Worm (Caenorhabditis elegans) whole organism, L4 larva: Measurements from ENCODE around the gene F59B1.2.
A peak's percentile ranks its signal among the peaks of the same experiment; 100 is the strongest.
"Not testable (repeated sequence)": the region's sequence is repeated elsewhere in the genome, so short reads cannot be mapped to it uniquely, and the experiment has no call there.

Experiments used
- D1046.2 ChIP-seq: fragments of 200-800 bp; sonication (Bioruptor generic); IDR thresholded peaks from 2 replicates; pipeline ENCODE4 v1.3.6; 2022; ENCODE audit warnings: missing genetic modification characterization, missing compliant biosample characterization
- F44E2.7 ChIP-seq: fragments of 200-800 bp; sonication (Bioruptor generic); IDR thresholded peaks from 2 replicates; pipeline ENCODE4 v2.1.2; 2022; ENCODE audit warnings: missing genetic modification characterization, missing compliant biosample characterization
- Y105C5A.15 ChIP-seq: fragments of 200-800 bp; sonication (Bioruptor generic); IDR thresholded peaks from 2 replicates; pipeline ENCODE4 v1.3.6; 2022; ENCODE audit warnings: missing genetic modification characterization, missing compliant biosample characterization
- Y48G9A.11 ChIP-seq: fragments of 200-800 bp; sonication (Bioruptor generic); IDR thresholded peaks from 2 replicates; pipeline ENCODE4 v1.3.6; 2022; ENCODE audit warnings: missing genetic modification reagents, missing genetic modification characterization, missing compliant biosample characterization
- Y5F2A.4 ChIP-seq: fragments of 200-800 bp; sonication (Bioruptor generic); optimal IDR thresholded peaks from 2 replicates; lab custom pipeline; 2018; ENCODE audit warnings: mild to moderate bottlenecking, missing genetic modification characterization, missing compliant biosample characterization
- Y75B8A.6 ChIP-seq: fragments of 200-800 bp; sonication (Bioruptor generic); IDR thresholded peaks from 2 replicates; pipeline ENCODE4 v1.3.6; 2022; ENCODE audit warnings: missing genetic modification reagents, missing genetic modification characterization, missing compliant biosample characterization
- aha-1 ChIP-seq: fragments of 150-350 bp; peaks from one replicate; lab custom pipeline; 2014; ENCODE audit warnings: missing biosample characterization, missing genetic modification characterization
- ama-1 ChIP-seq: fragments of 150-350 bp; optimal IDR thresholded peaks from 2 replicates; lab custom pipeline; 2014; ENCODE audit warnings: inconsistent platforms, mixed read lengths
- arid-1 ChIP-seq: fragments of 200-800 bp; sonication (Bioruptor generic); conservative IDR thresholded peaks from 2 replicates; pipeline ENCODE4 v1.3.6; 2022; ENCODE audit warnings: missing genetic modification reagents, missing genetic modification characterization, missing compliant biosample characterization
- ceh-20 ChIP-seq: fragments of 200-800 bp; sonication (Bioruptor generic); IDR thresholded peaks from 2 replicates; pipeline ENCODE4 v1.3.6; 2022; ENCODE audit warnings: missing genetic modification reagents, missing genetic modification characterization, missing compliant biosample characterization
- ceh-28 ChIP-seq: fragments of 150-350 bp; optimal IDR thresholded peaks from 2 replicates; lab custom pipeline; 2014; ENCODE audit warnings: missing biosample characterization, missing genetic modification reagents, missing genetic modification characterization
- ceh-62 ChIP-seq: sonication (generic microtip); optimal IDR thresholded peaks from 2 replicates; lab custom pipeline; 2017; ENCODE audit warnings: missing biosample characterization, missing genetic modification characterization
- ceh-82 ChIP-seq: sonication (generic microtip); optimal IDR thresholded peaks from 2 replicates; lab custom pipeline; 2017; ENCODE audit warnings: missing biosample characterization, missing genetic modification characterization
- ces-1 ChIP-seq: fragments of 150-350 bp; sonication (generic microtip); optimal IDR thresholded peaks from 4 replicates; lab custom pipeline; 2014; ENCODE audit warnings: missing biosample characterization, missing genetic modification reagents, missing genetic modification characterization
- ctbp-1 ChIP-seq: fragments of 200-800 bp; sonication (Bioruptor generic); IDR thresholded peaks from 2 replicates; pipeline ENCODE4 v1.3.6; 2022; ENCODE audit warnings: missing genetic modification reagents, missing genetic modification characterization, missing compliant biosample characterization
- dmd-6 ChIP-seq: fragments of 200-800 bp; sonication (Bioruptor generic); IDR thresholded peaks from 2 replicates; pipeline ENCODE4 v1.3.6; 2022; ENCODE audit warnings: missing genetic modification reagents, missing genetic modification characterization, missing compliant biosample characterization
- dmd-8 ChIP-seq: fragments of 200-800 bp; sonication (Bioruptor generic); IDR thresholded peaks from 2 replicates; pipeline ENCODE4 v1.3.6; 2022; ENCODE audit warnings: missing genetic modification characterization, missing compliant biosample characterization
- dve-1 ChIP-seq: sonication (generic microtip); optimal IDR thresholded peaks from 2 replicates; lab custom pipeline; 2017; ENCODE audit warnings: antibody characterized with exemption, mild to moderate bottlenecking, missing genetic modification characterization, missing compliant biosample characterization; ENCODE audit not compliant: insufficient read depth
- egl-27 ChIP-seq: sonication (generic microtip); optimal IDR thresholded peaks from 3 replicates; lab custom pipeline; 2017; ENCODE audit warnings: missing biosample characterization, missing genetic modification reagents, missing genetic modification characterization
- egl-43 ChIP-seq: fragments of 200-800 bp; sonication (Bioruptor generic); IDR thresholded peaks from 2 replicates; pipeline ENCODE4 v1.3.6; 2022; ENCODE audit warnings: missing genetic modification reagents, missing genetic modification characterization, missing compliant biosample characterization
- gei-8 ChIP-seq: fragments of 200-800 bp; sonication (Bioruptor generic); optimal IDR thresholded peaks from 2 replicates; lab custom pipeline; 2018; ENCODE audit warnings: mild to moderate bottlenecking, missing genetic modification characterization, missing compliant biosample characterization
- hmg-1.1 ChIP-seq: fragments of 200-800 bp; sonication (Bioruptor generic); IDR thresholded peaks from 2 replicates; pipeline ENCODE4 v1.3.6; 2022; ENCODE audit warnings: missing genetic modification reagents, missing genetic modification characterization, missing compliant biosample characterization
- jun-1 ChIP-seq: fragments of 150-350 bp; optimal IDR thresholded peaks from 2 replicates; lab custom pipeline; 2014; ENCODE audit warnings: missing biosample characterization, missing genetic modification reagents, missing genetic modification characterization
- lim-7 ChIP-seq: fragments of 200-800 bp; sonication (Bioruptor generic); IDR thresholded peaks from 2 replicates; pipeline ENCODE4 v1.3.6; 2022; ENCODE audit warnings: missing genetic modification characterization, missing compliant biosample characterization
- lin-15B ChIP-seq: fragments of 150-350 bp; sonication (generic microtip); optimal IDR thresholded peaks from 3 replicates; lab custom pipeline; 2014; ENCODE audit warnings: missing biosample characterization, missing genetic modification characterization
- lin-29 ChIP-seq: fragments of 200-800 bp; sonication (Bioruptor generic); IDR thresholded peaks from 2 replicates; pipeline ENCODE4 v1.3.6; 2022; ENCODE audit warnings: missing genetic modification reagents, missing genetic modification characterization, missing compliant biosample characterization
- lin-38 ChIP-seq: fragments of 200-800 bp; sonication (Bioruptor generic); IDR thresholded peaks from 2 replicates; pipeline ENCODE4 v1.3.6; 2022; ENCODE audit warnings: missing genetic modification reagents, missing genetic modification characterization, missing compliant biosample characterization
- lsy-2 ChIP-seq, 2 experiments: fragments of 150-350 bp in 1 of 2; sonication (generic microtip) in 1 of 2; optimal IDR thresholded peaks; 2 replicates each; lab custom pipeline; 2014 to 2017; ENCODE audit warnings: missing biosample characterization in 2 of 2, missing genetic modification characterization in 2 of 2
- madf-9 ChIP-seq: fragments of 200-800 bp; sonication (Bioruptor generic); conservative IDR thresholded peaks from 2 replicates; pipeline ENCODE4 v1.3.6; 2022; ENCODE audit warnings: missing genetic modification reagents, missing genetic modification characterization, missing compliant biosample characterization
- mdt-29 ChIP-seq: fragments of 200-800 bp; sonication (Bioruptor generic); IDR thresholded peaks from 2 replicates; pipeline ENCODE4 v1.3.6; 2022; ENCODE audit warnings: missing genetic modification reagents, missing genetic modification characterization, missing compliant biosample characterization
- nhr-11 ChIP-seq: fragments of 150-350 bp; optimal IDR thresholded peaks from 2 replicates; lab custom pipeline; 2014; ENCODE audit warnings: missing biosample characterization, missing genetic modification characterization
- nhr-25 ChIP-seq: sonication (generic microtip); optimal IDR thresholded peaks from 2 replicates; lab custom pipeline; 2017; ENCODE audit warnings: missing genetic modification characterization, mild to moderate bottlenecking, missing compliant biosample characterization, antibody characterized with exemption, moderate library complexity, borderline replicate concordance; ENCODE audit not compliant: insufficient read depth
- nhr-41 ChIP-seq: fragments of 200-800 bp; sonication (Bioruptor generic); IDR thresholded peaks from 2 replicates; pipeline ENCODE4 v1.3.6; 2022; ENCODE audit warnings: missing genetic modification reagents, missing genetic modification characterization, missing compliant biosample characterization
- nhr-48 ChIP-seq: sonication (generic microtip); optimal IDR thresholded peaks from 2 replicates; lab custom pipeline; 2016; ENCODE audit warnings: mild to moderate bottlenecking, missing genetic modification characterization, missing compliant biosample characterization
- php-3 ChIP-seq: fragments of 200-800 bp; sonication (Bioruptor generic); IDR thresholded peaks from 2 replicates; pipeline ENCODE4 v1.3.6; 2022; ENCODE audit warnings: missing genetic modification reagents, missing genetic modification characterization, missing compliant biosample characterization
- pqm-1 ChIP-seq: sonication (generic microtip); optimal IDR thresholded peaks from 2 replicates; lab custom pipeline; 2017; ENCODE audit warnings: missing biosample characterization, missing genetic modification characterization
- rbr-2 ChIP-seq: sonication (generic microtip); optimal IDR thresholded peaks from 2 replicates; lab custom pipeline; 2016; ENCODE audit warnings: missing genotype, missing genetic modification characterization, missing compliant biosample characterization
- sdz-12 ChIP-seq: fragments of 200-800 bp; sonication (Bioruptor generic); optimal IDR thresholded peaks from 2 replicates; lab custom pipeline; 2018; ENCODE audit warnings: mild to moderate bottlenecking, missing genetic modification characterization, missing compliant biosample characterization
- spr-1 ChIP-seq: sonication (generic microtip); optimal IDR thresholded peaks from 2 replicates; lab custom pipeline; 2016; ENCODE audit warnings: mild to moderate bottlenecking, missing genetic modification characterization, missing compliant biosample characterization
- spr-3 ChIP-seq: fragments of 200-800 bp; sonication (Bioruptor generic); optimal IDR thresholded peaks from 2 replicates; lab custom pipeline; 2018; ENCODE audit warnings: mild to moderate bottlenecking, missing genetic modification characterization, missing compliant biosample characterization
- zag-1 ChIP-seq: fragments of 150-350 bp; optimal IDR thresholded peaks from 2 replicates; lab custom pipeline; 2014; ENCODE audit warnings: missing biosample characterization, missing genetic modification characterization
- zfp-3 ChIP-seq: fragments of 200-800 bp; sonication (Bioruptor generic); conservative IDR thresholded peaks from 2 replicates; pipeline ENCODE4 v1.3.6; 2022; ENCODE audit warnings: missing genetic modification reagents, missing genetic modification characterization, missing compliant biosample characterization
- zip-2 ChIP-seq: fragments of 150-350 bp; optimal IDR thresholded peaks from 2 replicates; lab custom pipeline; 2014; ENCODE audit warnings: missing biosample characterization, missing genetic modification characterization

The F59B1.2 gene

ce11 chrV:3588223-3588622 is 44.9 kb upstream of the F59B1.2 start (continued):
- TF ChIP-seq hmg-1.1 (GFP tag; lab: Robert Waterston, UW) (peak; percentile 44; the same call in 1 of the 2 replicates), egl-27 (tag; lab: Kevin White, UChicago) (no peak), Y105C5A.15 (GFP tag; lab: Robert Waterston, UW) (0 out of 2 replicates have a peak, but pooled peaks have one; percentile 18), ctbp-1 (GFP tag; lab: Robert Waterston, UW) (0 out of 2 replicates have a peak, but pooled peaks have one; percentile 41), ceh-20 (GFP tag; lab: Robert Waterston, UW) (peak; percentile 54; the same call in 1 of the 2 replicates), egl-43 (peak; percentile 81), lin-15B (no peak), zip-2 (no peak), ama-1 (lab: Kevin White, UChicago) (no peak), F44E2.7 (GFP tag; lab: Robert Waterston, UW) (no peak), Y48G9A.11 (GFP tag; lab: Robert Waterston, UW) (peak; percentile 70), nhr-48 (tag; lab: Kevin White, UChicago) (no peak), sdz-12 (GFP tag; lab: Kevin White, UChicago) (no peak), dve-1 (tag; lab: Kevin White, UChicago) (no peak), zfp-3 (no peak)

- TF ChIP-seq php-3 = no peak
- TF ChIP-seq, all 104 proteins: peak for 0
Observed at ce11 chrV:3592099-3592498, 41.0 kb upstream of the F59B1.2 start, which contains the start of gene T22F3.12. Gene T22F3.12 (minus strand): TSS chrV:3592199.

DNA sequence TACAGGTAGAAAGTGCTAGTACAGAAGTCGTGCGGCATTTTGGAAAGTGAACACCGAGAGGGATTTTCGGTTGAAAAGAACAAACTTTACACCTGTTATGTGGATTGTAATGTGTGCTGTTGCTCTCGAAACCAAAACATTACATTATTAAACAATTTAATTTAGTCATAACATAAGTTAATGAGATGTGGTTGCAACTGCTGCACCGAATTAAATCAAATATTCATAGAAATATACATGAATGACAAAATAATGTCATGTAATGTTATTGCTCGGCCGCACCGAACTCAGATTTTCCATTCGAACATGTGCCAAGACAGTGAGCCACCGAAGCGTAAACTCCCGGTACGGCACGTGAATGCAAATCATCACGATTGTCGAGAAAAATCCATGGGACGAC is 38.2 kb upstream of the F59B1.2 start, which contains the start of gene srh-213:
srh-213 (minus strand) TSS at position 101 of the 400 bp plus-strand sequence.
- TF ChIP-seq aha-1 (peak; percentile 84), egl-27 (tag; lab: Kevin White, UChicago) (no peak), Y75B8A.6 (GFP tag; lab: Robert Waterston, UW) (no peak), pqm-1 (tag; lab: Kevin White, UChicago) (no peak), nhr-25 (tag; lab: Kevin White, UChicago) (no peak), nhr-11 (no peak)

ce11 chrV:3597052-3597451 is 36.1 kb upstream of the F59B1.2 start, which contains the start of gene srh-212:
Gene srh-212 (minus strand): TSS chrV:3597152.
- not testable (repeated sequence) for TF ChIP-seq dmd-6; mdt-29; rbr-2 (tag; lab: Kevin White, UChicago)

DNA sequence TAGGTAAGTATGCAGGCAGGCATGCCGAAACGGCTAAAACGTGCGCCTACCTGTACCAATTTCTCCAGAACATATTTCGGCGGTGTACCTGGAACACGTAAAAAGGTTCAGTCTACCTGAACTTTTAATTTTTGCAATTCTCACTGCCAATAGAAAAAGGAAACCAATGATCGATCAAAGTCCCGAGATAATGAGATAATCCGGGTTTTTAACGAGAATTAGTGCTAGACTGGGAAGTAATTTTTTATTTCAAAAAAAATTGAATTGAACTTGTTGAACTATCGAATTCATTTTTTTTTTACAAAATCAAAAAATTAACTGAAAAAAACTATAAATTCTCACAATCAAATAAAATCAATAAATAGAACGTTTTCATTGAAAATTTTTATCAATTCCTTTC is 32.6 kb upstream of the F59B1.2 start, which contains the start of gene T22F3.7:
T22F3.7 (minus strand) TSS at position 101 of the 400 bp plus-strand sequence.
- TF ChIP-seq arid-1 (GFP tag; lab: Robert Waterston, UW) (no peak), ceh-28 (tag; lab: Kevin White, UChicago) (no peak), lin-38 (GFP tag; lab: Robert Waterston, UW) (no peak), lsy-2 (tag; optimal IDR thresholded peaks at IDR 0.05; lab: Kevin White, UChicago) (no peak), aha-1 (no peak), D1046.2 (no peak), nhr-41 (GFP tag; lab: Robert Waterston, UW) (no peak), ces-1 (no peak), gei-8 (no peak)

DNA sequence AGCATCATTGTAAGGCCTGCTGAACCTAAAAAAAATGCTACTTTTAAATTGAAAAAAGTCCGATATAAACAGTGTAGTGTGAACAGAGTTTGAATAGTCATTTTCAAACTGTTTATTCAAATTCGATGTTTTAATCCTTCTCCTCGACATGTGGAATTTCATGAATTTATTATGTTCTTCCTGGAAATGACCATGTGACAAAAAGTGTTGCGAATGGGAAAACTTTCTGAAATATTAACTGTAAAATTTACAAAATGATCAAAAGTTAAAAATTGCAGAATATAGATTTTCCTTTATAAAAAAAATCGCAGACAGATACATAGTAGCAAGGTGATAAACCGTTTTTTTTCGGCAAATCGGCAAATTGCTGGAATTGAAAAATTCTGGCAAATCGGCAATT is 27.8 kb upstream of the F59B1.2 start, which contains the start of gene T22F3.8:
T22F3.8 (minus strand) TSS at position 101 of the 400 bp plus-strand sequence.
- TF ChIP-seq jun-1 (tag; lab: Kevin White, UChicago) (no peak), spr-1 (tag; lab: Kevin White, UChicago) (no peak), D1046.2 (no peak), lin-29 (GFP tag; lab: Robert Waterston, UW) (no peak), lim-7 (GFP tag; lab: Robert Waterston, UW) (no peak), gei-8 (no peak), dmd-8 (no peak), spr-3 (GFP tag; lab: Kevin White, UChicago) (no peak), php-3 (no peak), Y5F2A.4 (GFP tag; lab: Kevin White, UChicago) (no peak), madf-9 (GFP tag; lab: Robert Waterston, UW) (no peak), ceh-20 (GFP tag; lab: Robert Waterston, UW) (no peak), zag-1 (tag; lab: Kevin White, UChicago) (no peak), ceh-62 (tag; lab: Kevin White, UChicago) (no peak), ceh-82 (tag; lab: Kevin White, UChicago) (no peak), nhr-48 (tag; lab: Kevin White, UChicago) (no peak)
